Worm (Caenorhabditis elegans): ENCODE data around the gene oac-11.

Gene oac-11

DNA sequence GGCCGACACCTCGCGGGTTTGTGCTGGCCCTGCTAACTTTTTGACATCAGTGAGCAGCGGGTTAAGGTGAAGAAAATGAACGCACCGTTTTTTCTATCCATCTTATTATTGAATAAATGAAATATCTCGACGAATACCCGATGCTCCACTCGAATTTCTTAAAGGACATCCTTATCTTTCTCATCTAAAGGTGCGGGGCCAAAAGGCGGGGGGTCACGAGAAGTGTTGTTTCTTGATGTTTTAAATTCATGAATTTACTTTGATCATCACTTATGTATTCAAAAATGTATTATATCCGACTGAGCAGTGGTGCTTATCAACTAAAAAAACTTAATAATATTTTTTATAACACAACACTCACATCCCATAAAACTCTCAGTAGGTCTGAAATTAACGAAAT lies 3.9 kb upstream of the oac-11 start, which contains the start of gene nhr-261:
nhr-261 (minus strand) TSS at position 101 of the 400 bp plus-strand sequence.
- TF ChIP-seq mep-1 (tag; optimal IDR thresholded peaks at IDR 0.05): no peak
- no peak for TF ChIP-seq nhr-12 (tag; optimal IDR thresholded peaks at IDR 0.05)
- TF ChIP-seq ztf-11 (tag; optimal IDR thresholded peaks at IDR 0.05): no peak
- no peak for TF ChIP-seq unc-39 (tag; optimal IDR thresholded peaks at IDR 0.05)
- TF ChIP-seq snpc-4 (tag; optimal IDR thresholded peaks at IDR 0.05): no peak
- no peak for TF ChIP-seq ceh-39 (tag; optimal IDR thresholded peaks at IDR 0.05)
- TF ChIP-seq nhr-237 (tag; optimal IDR thresholded peaks at IDR 0.05): no peak
- TF ChIP-seq ces-1 (GFP tag; optimal IDR thresholded peaks at IDR 0.05): no peak
- no peak for TF ChIP-seq mab-5 (tag; optimal IDR thresholded peaks at IDR 0.05)
- TF ChIP-seq tbx-8 (GFP tag; optimal IDR thresholded peaks at IDR 0.05): no peak
- no peak for TF ChIP-seq drap-1 (GFP tag; optimal IDR thresholded peaks at IDR 0.05)
- TF ChIP-seq elt-3 (tag; optimal IDR thresholded peaks at IDR 0.05): no peak
- TF ChIP-seq hlh-1 (tag; optimal IDR thresholded peaks at IDR 0.05): no peak
- TF ChIP-seq mls-2 (tag; optimal IDR thresholded peaks at IDR 0.05): no peak

DNA sequence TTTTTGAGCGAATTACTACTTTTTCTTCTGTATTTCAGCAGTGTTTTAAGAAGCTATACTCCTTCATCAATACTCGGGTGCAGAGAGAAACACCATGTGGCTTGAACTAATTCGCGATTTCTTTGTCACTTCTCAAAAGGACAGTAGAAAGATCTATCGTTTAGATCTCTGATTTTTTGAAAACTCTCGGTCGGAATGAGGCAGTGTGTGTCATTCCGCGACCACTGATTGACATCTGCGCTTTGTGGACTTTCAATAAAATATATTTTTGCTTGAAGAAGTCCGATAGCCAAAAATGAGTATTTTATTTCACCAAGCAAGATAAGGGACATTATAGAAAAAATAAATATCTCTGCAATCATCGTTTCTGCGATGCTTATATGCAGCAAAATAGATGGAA lies 1.3 kb upstream of the oac-11 start:
- TF ChIP-seq cnd-1 (tag; optimal IDR thresholded peaks at IDR 0.05) (no peak), mep-1 (tag; optimal IDR thresholded peaks at IDR 0.05) (no peak), ceh-83 (GFP tag; optimal IDR thresholded peaks at IDR 0.05) (no peak), lin-32 (GFP tag; optimal IDR thresholded peaks at IDR 0.05) (no peak), lin-13 (tag; optimal IDR thresholded peaks at IDR 0.05) (no peak), mab-5 (tag; optimal IDR thresholded peaks at IDR 0.05) (no peak), unc-62 (GFP tag; optimal IDR thresholded peaks at IDR 0.05) (no peak), nhr-28 (tag; optimal IDR thresholded peaks at IDR 0.05) (no peak), M03D4.4 (tag; optimal IDR thresholded peaks at IDR 0.05) (no peak), lsy-2 (tag; optimal IDR thresholded peaks at IDR 0.05) (no peak)

DNA sequence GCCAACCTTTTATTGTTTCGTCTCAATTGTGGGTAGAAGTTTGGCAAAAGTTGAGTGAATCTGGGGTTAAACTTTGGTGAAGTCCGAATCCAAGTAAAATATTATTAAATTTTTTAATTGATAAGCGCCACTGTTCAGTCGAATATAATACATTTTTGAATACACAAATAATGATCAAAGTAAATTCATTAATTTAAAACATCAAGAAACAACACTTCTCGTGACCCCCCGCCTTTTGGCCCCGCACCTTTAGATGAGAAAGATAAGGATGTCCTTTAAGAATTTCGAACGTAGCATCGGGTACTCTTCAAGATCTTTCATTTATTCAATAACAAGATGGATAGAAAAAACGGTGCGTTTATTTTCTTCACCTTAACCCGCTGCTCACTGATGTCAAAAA lies 8.1 kb downstream of the oac-11 start, which contains the start of gene nhr-257:
nhr-257 (plus strand) TSS at position 301 of the 400 bp plus-strand sequence.
- TF ChIP-seq blmp-1 (tag; optimal IDR thresholded peaks at IDR 0.05): no peak
- no peak for TF ChIP-seq sptf-1 (tag; optimal IDR thresholded peaks at IDR 0.05)
- TF ChIP-seq bed-3 (GFP tag; optimal IDR thresholded peaks at IDR 0.05): no peak
- TF ChIP-seq sem-2 (GFP tag; optimal IDR thresholded peaks at IDR 0.05): no peak
- TF ChIP-seq ceh-43 (GFP tag; optimal IDR thresholded peaks at IDR 0.05): no peak

DNA sequence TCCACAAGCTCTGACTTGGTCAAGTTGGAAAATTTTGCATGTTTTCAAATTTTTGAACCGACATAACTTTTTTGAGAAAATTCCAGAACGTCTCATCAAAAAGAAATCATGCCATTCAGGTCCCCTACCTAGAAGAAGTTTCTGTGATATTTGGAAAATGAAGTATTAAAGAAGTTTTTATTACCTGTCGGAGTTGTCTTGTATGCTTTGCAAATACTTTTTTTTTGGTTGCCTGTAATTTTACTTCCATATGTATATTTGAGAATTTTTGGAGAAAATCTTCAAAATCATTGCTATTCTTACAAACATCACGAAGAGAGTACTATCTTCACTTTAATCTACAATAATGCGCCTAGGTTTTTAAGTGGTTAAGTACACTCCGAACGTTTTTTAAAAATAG lies 10.1 kb downstream of the oac-11 start, which contains the start of gene nhr-72:
nhr-72 (minus strand) TSS at position 101 of the 400 bp plus-strand sequence.
- TF ChIP-seq drap-1 (GFP tag; optimal IDR thresholded peaks at IDR 0.05) (no peak), M03D4.4 (tag; optimal IDR thresholded peaks at IDR 0.05) (no peak), hlh-1 (tag; optimal IDR thresholded peaks at IDR 0.05) (no peak), ztf-11 (tag; optimal IDR thresholded peaks at IDR 0.05) (no peak), elt-1 (tag; optimal IDR thresholded peaks at IDR 0.05; ENCODE audit: borderline replicate concordance, insufficient read depth) (no peak), mls-2 (tag; optimal IDR thresholded peaks at IDR 0.05) (no peak), nhr-76 (tag; optimal IDR thresholded peaks at IDR 0.05) (no peak), lsy-2 (tag; optimal IDR thresholded peaks at IDR 0.05) (no peak), ham-2 (GFP tag; optimal IDR thresholded peaks at IDR 0.05) (no peak), bed-3 (GFP tag; optimal IDR thresholded peaks at IDR 0.05) (no peak), ceh-83 (GFP tag; optimal IDR thresholded peaks at IDR 0.05) (no peak), sptf-1 (tag; optimal IDR thresholded peaks at IDR 0.05) (no peak), nhr-12 (tag; optimal IDR thresholded peaks at IDR 0.05) (no peak), mab-5 (tag; optimal IDR thresholded peaks at IDR 0.05) (no peak), tbx-8 (GFP tag; optimal IDR thresholded peaks at IDR 0.05) (no peak), nhr-28 (tag; optimal IDR thresholded peaks at IDR 0.05) (no peak), lin-13 (tag; optimal IDR thresholded peaks at IDR 0.05) (no peak)

DNA sequence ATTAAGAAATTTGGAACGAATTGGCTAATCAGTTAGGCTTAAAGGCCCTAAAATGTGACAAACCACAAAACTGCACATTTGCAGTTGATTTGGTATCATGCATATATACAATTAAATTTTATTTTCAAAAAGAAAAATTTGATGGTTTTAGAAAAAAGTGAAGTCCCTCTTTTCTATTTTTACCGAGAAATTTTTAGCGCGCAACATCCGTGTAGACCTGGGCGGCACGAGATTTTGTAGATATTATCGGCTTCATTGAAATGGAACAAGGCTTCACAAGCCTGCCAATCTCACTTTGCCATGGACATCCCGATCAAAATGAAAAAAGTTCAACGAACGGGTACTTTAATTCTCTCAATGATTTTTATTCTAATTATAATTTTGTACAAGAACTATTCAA lies 14.7 kb downstream of the oac-11 start, which contains the start of gene C17A2.2:
C17A2.2 (plus strand) TSS at position 301 of the 400 bp plus-strand sequence.
- TF ChIP-seq tbx-8 (GFP tag; optimal IDR thresholded peaks at IDR 0.05) (no peak), ceh-43 (GFP tag; optimal IDR thresholded peaks at IDR 0.05) (no peak), hlh-1 (tag; optimal IDR thresholded peaks at IDR 0.05) (no peak), sptf-1 (tag; optimal IDR thresholded peaks at IDR 0.05) (no peak), nhr-237 (tag; optimal IDR thresholded peaks at IDR 0.05) (no peak), elt-1 (tag; optimal IDR thresholded peaks at IDR 0.05; ENCODE audit: borderline replicate concordance, insufficient read depth) (no peak), nhr-28 (tag; optimal IDR thresholded peaks at IDR 0.05) (no peak), snpc-4 (tag; optimal IDR thresholded peaks at IDR 0.05) (no peak), ceh-39 (tag; optimal IDR thresholded peaks at IDR 0.05) (no peak), mab-5 (tag; optimal IDR thresholded peaks at IDR 0.05) (no peak), zip-8 (tag; optimal IDR thresholded peaks at IDR 0.05) (no peak), nhr-76 (tag; optimal IDR thresholded peaks at IDR 0.05) (no peak), mls-2 (tag; optimal IDR thresholded peaks at IDR 0.05) (no peak), M03D4.4 (tag; optimal IDR thresholded peaks at IDR 0.05) (no peak)

All from whole organism, mixed stage, embryonic.